Worm (Caenorhabditis elegans): ENCODE data around the gene pck-1.
A peak's percentile ranks its signal among the peaks of the same experiment; 100 is the strongest.

pck-1 gene

ce11 chrIII:63584-64316, 2.3 kb downstream of the pck-1 start (continued):
- TF ChIP-seq ceh-32 (tag; optimal IDR thresholded peaks at IDR 0.05; ENCODE audit: poor library complexity) (no peak), aha-1 (tag) (peak; percentile 94), egl-43 (GFP tag; IDR thresholded peaks at IDR 0.05) (peak; percentile 68; the same call in 1 of the 2 replicates), T26A8.4 (GFP tag; IDR thresholded peaks at IDR 0.05) (peak; percentile 69), dmd-8 (GFP tag; IDR thresholded peaks at IDR 0.05) (0 out of 2 replicates have a peak, but pooled peaks have one; percentile 32)

ce11 chrIII:62383-62873, 3.6 kb downstream of the pck-1 start:
- TF ChIP-seq unc-62 (GFP tag; optimal IDR thresholded peaks at IDR 0.05 in 1 of 2) (no peak), unc-62 (tag; optimal IDR thresholded peaks at IDR 0.05) (no peak), pqm-1 (tag; optimal IDR thresholded peaks at IDR 0.05) (no peak), nhr-28 (tag; optimal IDR thresholded peaks at IDR 0.05) (no peak), lin-29 (GFP tag; IDR thresholded peaks at IDR 0.05) (no peak; the same call in 1 of the 2 replicates), dpl-1 (GFP tag; optimal IDR thresholded peaks at IDR 0.05) (no peak), nhr-41 (GFP tag; IDR thresholded peaks at IDR 0.05) (peak; percentile 5; the same call in 1 of the 2 replicates), ceh-28 (tag; optimal IDR thresholded peaks at IDR 0.05) (no peak), mdt-29 (GFP tag; IDR thresholded peaks at IDR 0.05) (0 out of 2 replicates have a peak, but pooled peaks have one; percentile 21), ama-1 (optimal IDR thresholded peaks at IDR 0.05) (peak; percentile 80), T26A8.4 (GFP tag; IDR thresholded peaks at IDR 0.05) (peak; percentile 75; the same call in 1 of the 2 replicates), hmg-1.1 (GFP tag; IDR thresholded peaks at IDR 0.05) (peak; percentile 65), Y75B8A.6 (GFP tag; IDR thresholded peaks at IDR 0.05) (peak; percentile 50; the same call in 1 of the 2 replicates), sdz-12 (GFP tag; optimal IDR thresholded peaks at IDR 0.05) (no peak), mes-2 (tag; optimal IDR thresholded peaks at IDR 0.05; ENCODE audit: poor library complexity, severe bottlenecking) (no peak), zip-2 (tag; optimal IDR thresholded peaks at IDR 0.05) (no peak), spr-1 (tag; optimal IDR thresholded peaks at IDR 0.05) (no peak), ces-1 (GFP tag; optimal IDR thresholded peaks at IDR 0.05) (peak; percentile 60), ceh-62 (tag; optimal IDR thresholded peaks at IDR 0.05) (no peak), daf-19 (GFP tag; conservative IDR thresholded peaks at IDR 0.05) (no peak), zip-11 (GFP tag; IDR thresholded peaks at IDR 0.05) (no peak), snpc-4 (tag; optimal IDR thresholded peaks at IDR 0.05) (no peak), F37D6.2 (tag; optimal IDR thresholded peaks at IDR 0.05) (peak; percentile 12), ztf-11 (tag; optimal IDR thresholded peaks at IDR 0.05) (no peak), ceh-82 (tag; optimal IDR thresholded peaks at IDR 0.05) (no peak), Y48G9A.11 (GFP tag; IDR thresholded peaks at IDR 0.05) (no peak), egl-27 (tag; optimal IDR thresholded peaks at IDR 0.05) (no peak), php-3 (GFP tag; IDR thresholded peaks at IDR 0.05) (peak; percentile 20; the same call in 1 of the 2 replicates), lim-7 (GFP tag; IDR thresholded peaks at IDR 0.05) (no peak), ceh-32 (tag; optimal IDR thresholded peaks at IDR 0.05; ENCODE audit: poor library complexity) (no peak), lir-3 (tag; optimal IDR thresholded peaks at IDR 0.05) (no peak), Y105C5A.15 (GFP tag; IDR thresholded peaks at IDR 0.05) (peak; percentile 55; the same call in 1 of the 2 replicates), saeg-2 (GFP tag; IDR thresholded peaks at IDR 0.05) (0 out of 2 replicates have a peak, but pooled peaks have one; percentile 4), tra-1 (GFP tag; IDR thresholded peaks at IDR 0.05) (no peak), fkh-10 (GFP tag; optimal IDR thresholded peaks at IDR 0.05) (no peak), unc-39 (tag; optimal IDR thresholded peaks at IDR 0.05) (no peak), nhr-111 (GFP tag; optimal IDR thresholded peaks at IDR 0.05) (no peak), mep-1 (tag; optimal IDR thresholded peaks at IDR 0.05) (peak; percentile 91), ZK337.2 (GFP tag; IDR thresholded peaks at IDR 0.05) (0 out of 2 replicates have a peak, but pooled peaks have one; percentile 45), tag-97 (GFP tag; IDR thresholded peaks at IDR 0.05) (no peak), ceh-20 (GFP tag; IDR thresholded peaks at IDR 0.05) (0 out of 2 replicates have a peak, but pooled peaks have one; percentile 52), nhr-77 (tag; optimal IDR thresholded peaks at IDR 0.05) (peak; percentile 27), lin-1 (GFP tag; IDR thresholded peaks at IDR 0.05) (peak; percentile 75), ctbp-1 (GFP tag; IDR thresholded peaks at IDR 0.05) (peak; percentile 70), nhr-237 (tag; optimal IDR thresholded peaks at IDR 0.05) (peak; percentile 22), aha-1 (tag) (peak; percentile 97)

Measured in whole organism, L4 larva.